Worm (Caenorhabditis elegans): ENCODE results near the gene ZK1055.4.

DNA sequence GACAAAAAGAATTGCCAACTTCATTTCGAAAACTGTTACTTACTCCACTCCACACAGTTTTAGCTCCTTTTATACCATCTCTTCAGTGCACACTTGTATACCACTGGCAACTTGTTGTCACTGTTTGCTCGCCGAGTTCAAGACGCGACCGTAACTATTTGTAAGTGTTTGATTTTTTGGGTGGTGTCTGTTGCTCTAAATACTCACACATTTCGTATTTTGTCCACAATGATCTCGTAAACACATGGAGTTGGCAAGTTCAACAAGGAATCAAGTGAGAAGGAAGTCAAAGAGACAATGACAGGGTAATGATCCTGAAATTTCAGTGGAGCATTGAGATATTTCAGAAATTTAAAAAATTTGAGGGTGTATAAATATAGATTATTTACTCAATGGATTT lies 48.8 kb upstream of the ZK1055.4 start, which contains the start of gene hpo-26:
- TF ChIP-seq let-607 (tag; optimal IDR thresholded peaks at IDR 0.05) (no peak), unc-62 (GFP tag; optimal IDR thresholded peaks at IDR 0.05) (no peak), xnd-1 (tag; optimal IDR thresholded peaks at IDR 0.05) (no peak)

All from whole organism, young adult.